Fruit fly (Drosophila melanogaster) whole organism, adult: ENCODE results near the gene ND-B14.5B.

Experiments used
- CG11617 ChIP-seq: fragments of 200-800 bp; sonication (Bioruptor generic); optimal IDR thresholded peaks from 2 replicates; lab custom pipeline; 2017; ENCODE audit warnings: mild to moderate bottlenecking, missing biosample characterization, missing genetic modification reagents, missing genetic modification characterization
- CG12768 ChIP-seq: fragments of 200-800 bp; sonication (Bioruptor generic); optimal IDR thresholded peaks from 2 replicates; lab custom pipeline; 2017; ENCODE audit warnings: missing biosample characterization, missing genetic modification characterization, mild to moderate bottlenecking, moderate library complexity, missing genetic modification reagents
- CG7045 ChIP-seq: fragments of 200-800 bp; sonication (Bioruptor generic); optimal IDR thresholded peaks from 2 replicates; lab custom pipeline; 2017; ENCODE audit warnings: missing biosample characterization, mild to moderate bottlenecking, missing genetic modification characterization
- CG7101 ChIP-seq: fragments of 200-800 bp; sonication (Bioruptor generic); optimal IDR thresholded peaks from 2 replicates; lab custom pipeline; 2018; ENCODE audit warnings: missing biosample characterization, mild to moderate bottlenecking, missing genetic modification characterization, moderate library complexity
- Crg-1 ChIP-seq: fragments of 200-800 bp; sonication (Bioruptor generic); optimal IDR thresholded peaks from 2 replicates; lab custom pipeline; 2016; ENCODE audit warnings: missing biosample characterization, missing genetic modification characterization
- Hr96 ChIP-seq: fragments of 200-800 bp; sonication (Bioruptor generic); optimal IDR thresholded peaks from 2 replicates; lab custom pipeline; 2016; ENCODE audit warnings: missing biosample characterization, missing genetic modification characterization
- cic ChIP-seq: fragments of 200-800 bp; sonication (Bioruptor generic); optimal IDR thresholded peaks from 2 replicates; lab custom pipeline; 2017; ENCODE audit warnings: missing biosample characterization, mild to moderate bottlenecking, missing genetic modification characterization, moderate library complexity
- cnc ChIP-seq, 2 experiments: fragments of >200 bp; optimal IDR thresholded peaks; 2 replicates each; lab custom pipeline; 2017
- pad ChIP-seq: fragments of 200-800 bp; sonication (Bioruptor generic); optimal IDR thresholded peaks from 3 replicates; lab custom pipeline; 2017; ENCODE audit warnings: missing biosample characterization, missing genetic modification characterization, mild to moderate bottlenecking, moderate library complexity, missing genetic modification reagents

DNA sequence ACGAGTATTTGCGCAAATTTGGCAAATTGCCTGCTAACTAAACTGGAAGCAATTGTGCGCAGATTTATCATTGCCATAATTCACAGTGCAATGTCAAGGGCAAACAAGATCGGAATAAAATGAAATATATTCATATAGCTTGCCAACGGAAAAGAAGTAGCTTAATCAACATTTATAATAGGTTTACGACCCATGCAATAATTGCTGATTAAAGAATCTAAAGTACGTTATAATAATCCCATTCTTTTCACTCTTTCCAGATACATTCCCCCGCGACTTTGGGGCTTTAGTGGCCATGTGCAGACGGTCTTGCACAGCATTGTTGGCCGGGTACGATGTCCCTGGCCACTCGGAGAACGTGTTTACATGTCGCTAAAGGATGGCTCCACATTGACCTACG, 21.1 kb upstream of the ND-B14.5B start:
- TF ChIP-seq CG12768 (GFP tag; lab: Kevin White, UChicago), result no peak
- no peak for TF ChIP-seq Hr96
- no peak for TF ChIP-seq CG7101 (tag; lab: Kevin White, UChicago)
- TF ChIP-seq Crg-1 (GFP tag; lab: Kevin White, UChicago), result no peak
- no peak for TF ChIP-seq cic (GFP tag; lab: Kevin White, UChicago)
- TF ChIP-seq pad (GFP tag; lab: Kevin White, UChicago), result no peak
- TF ChIP-seq CG11617, result no peak
- TF ChIP-seq CG7045 (GFP tag; lab: Kevin White, UChicago), result no peak
- TF ChIP-seq cnc (optimal IDR thresholded peaks at IDR 0.05; lab: Kevin White, UChicago), result no peak
